Fruit fly (Drosophila melanogaster) whole organism, embryonic: ENCODE results near the gene CG17108.

Experiments used
- Ada2b ChIP-seq: fragments of 200-800 bp; sonication (Bioruptor generic); IDR thresholded peaks from 2 replicates; pipeline ENCODE4 v1.3.6; 2022; ENCODE audit warnings: missing biosample characterization, missing genetic modification characterization
- BtbVII ChIP-seq: fragments of 200-800 bp; sonication (Bioruptor generic); optimal IDR thresholded peaks from 3 replicates; lab custom pipeline; 2017; ENCODE audit warnings: missing biosample characterization, mild to moderate bottlenecking, missing genetic modification characterization
- C15 ChIP-seq: fragments of 200-800 bp; sonication (Bioruptor generic); IDR thresholded peaks from 3 replicates; pipeline ENCODE4 v1.3.6; 2022; ENCODE audit warnings: missing biosample characterization, missing genetic modification characterization
- CG10654 ChIP-seq: fragments of 200-800 bp; sonication (Bioruptor generic); optimal IDR thresholded peaks from 2 replicates; lab custom pipeline; 2016; ENCODE audit warnings: missing biosample characterization, missing genetic modification characterization
- CG1233 ChIP-seq: fragments of 200-800 bp; sonication (Bioruptor generic); optimal IDR thresholded peaks from 4 replicates; lab custom pipeline; 2018; ENCODE audit warnings: missing biosample characterization, mild to moderate bottlenecking, missing genetic modification characterization
- CG12391 ChIP-seq: fragments of 200-800 bp; sonication (Bioruptor generic); optimal IDR thresholded peaks from 3 replicates; lab custom pipeline; 2018; ENCODE audit warnings: missing biosample characterization, mild to moderate bottlenecking, missing genetic modification characterization, moderate library complexity
- CG12744 ChIP-seq: fragments of 200-800 bp; sonication (Bioruptor generic); optimal IDR thresholded peaks from 2 replicates; lab custom pipeline; 2016; ENCODE audit warnings: missing biosample characterization, missing genetic modification characterization
- CG12942 ChIP-seq: fragments of 200-800 bp; sonication (Bioruptor generic); optimal IDR thresholded peaks from 3 replicates; lab custom pipeline; 2016; ENCODE audit warnings: missing biosample characterization, missing genetic modification characterization
- CG13624 ChIP-seq: fragments of 200-800 bp; sonication (Bioruptor generic); optimal IDR thresholded peaks from 2 replicates; lab custom pipeline; 2016; ENCODE audit warnings: missing biosample characterization, missing genetic modification characterization
- CG14050 ChIP-seq: fragments of 200-800 bp; sonication (Bioruptor generic); IDR thresholded peaks from 3 replicates; pipeline ENCODE4 v1.3.6; 2022; ENCODE audit warnings: missing biosample characterization, missing genetic modification characterization
- CG15479 ChIP-seq: fragments of 200-800 bp; sonication (Bioruptor generic); optimal IDR thresholded peaks from 3 replicates; lab custom pipeline; 2019; ENCODE audit warnings: missing biosample characterization, mild to moderate bottlenecking, missing genetic modification characterization, moderate library complexity
- CG15696 ChIP-seq: fragments of 200-800 bp; sonication (Bioruptor generic); optimal IDR thresholded peaks from 2 replicates; lab custom pipeline; 2019; ENCODE audit warnings: missing biosample characterization, mild to moderate bottlenecking, missing genetic modification characterization, moderate library complexity
- CG2116 ChIP-seq: fragments of 200-800 bp; sonication (Bioruptor generic); optimal IDR thresholded peaks from 3 replicates; lab custom pipeline; 2018; ENCODE audit warnings: missing biosample characterization, mild to moderate bottlenecking, missing genetic modification characterization
- CG2202 ChIP-seq: fragments of 200-800 bp; sonication (Bioruptor generic); optimal IDR thresholded peaks from 2 replicates; lab custom pipeline; 2018; ENCODE audit warnings: missing biosample characterization, mild to moderate bottlenecking, missing genetic modification characterization
- CG34224 ChIP-seq: fragments of 200-800 bp; sonication (Bioruptor generic); IDR thresholded peaks from 3 replicates; pipeline ENCODE4 v1.3.6; 2022; ENCODE audit warnings: missing biosample characterization, missing genetic modification characterization; ENCODE audit not compliant: partially characterized antibody
- CG3726 ChIP-seq: fragments of 200-800 bp; sonication (Bioruptor generic); IDR thresholded peaks from 3 replicates; pipeline ENCODE4, ENCODE4 v1.3.6; 2022; ENCODE audit warnings: missing biosample characterization, missing genetic modification characterization
- CG4854 ChIP-seq: fragments of 200-800 bp; sonication (Bioruptor generic); optimal IDR thresholded peaks from 2 replicates; lab custom pipeline; 2016; ENCODE audit warnings: missing biosample characterization, missing genetic modification characterization, inconsistent platforms
- CG5245 ChIP-seq: fragments of 200-800 bp; sonication (Bioruptor generic); optimal IDR thresholded peaks from 3 replicates; lab custom pipeline; 2016; ENCODE audit warnings: missing biosample characterization, missing genetic modification characterization
- CG7357 ChIP-seq: fragments of 200-800 bp; sonication (Bioruptor generic); IDR thresholded peaks from 3 replicates; pipeline ENCODE4 v1.3.6; 2022; ENCODE audit warnings: missing biosample characterization, missing genetic modification characterization
- CG7372 ChIP-seq: fragments of 200-800 bp; sonication (Bioruptor generic); IDR thresholded peaks from 2 replicates; pipeline ENCODE4 v1.3.6; 2022; ENCODE audit warnings: missing biosample characterization, missing genetic modification characterization
- CG7556 ChIP-seq: fragments of 200-800 bp; sonication (Bioruptor generic); optimal IDR thresholded peaks from 2 replicates; lab custom pipeline; 2017; ENCODE audit warnings: missing biosample characterization, mild to moderate bottlenecking, missing genetic modification characterization
- CG7786 ChIP-seq: fragments of 200-800 bp; sonication (Bioruptor generic); optimal IDR thresholded peaks from 2 replicates; lab custom pipeline; 2016; ENCODE audit warnings: missing biosample characterization, missing genetic modification characterization
- CG8290 ChIP-seq, 3 experiments: fragments of 200-800 bp; sonication (Bioruptor generic); optimal IDR thresholded peaks; 2 replicates each; lab custom pipeline; 2016 to 2019; ENCODE audit warnings: missing biosample characterization in 3 of 3, missing genetic modification characterization in 3 of 3, mild to moderate bottlenecking in 2 of 3, moderate library complexity in 1 of 3
- Deaf1 ChIP-seq: fragments of 200-800 bp; optimal IDR thresholded peaks from 3 replicates; lab custom pipeline; 2019; ENCODE audit warnings: missing biosample characterization, mild to moderate bottlenecking, missing genetic modification characterization, moderate library complexity
- Dp ChIP-seq: fragments of 200-800 bp; sonication (Bioruptor generic); optimal IDR thresholded peaks from 2 replicates; lab custom pipeline; 2018; ENCODE audit warnings: missing biosample characterization, mild to moderate bottlenecking, missing genetic modification characterization, moderate library complexity
- E2f1 ChIP-seq: fragments of 200-800 bp; sonication (Bioruptor generic); IDR thresholded peaks from 2 replicates; pipeline ENCODE4 v1.3.6; 2022; ENCODE audit warnings: missing biosample characterization, missing genetic modification characterization
- Elba2 ChIP-seq: fragments of 200-800 bp; sonication (Bioruptor generic); optimal IDR thresholded peaks from 3 replicates; lab custom pipeline; 2016; ENCODE audit warnings: missing biosample characterization, missing genetic modification characterization
- Fer2 ChIP-seq: fragments of 200-800 bp; sonication (Bioruptor generic); optimal IDR thresholded peaks from 2 replicates; lab custom pipeline; 2018; ENCODE audit warnings: missing biosample characterization, mild to moderate bottlenecking, missing genetic modification characterization, moderate library complexity
- Hsf ChIP-seq: fragments of 200-800 bp; sonication (Bioruptor generic); optimal IDR thresholded peaks from 3 replicates; lab custom pipeline; 2016; ENCODE audit warnings: missing biosample characterization, missing genetic modification characterization
- Myb ChIP-seq: fragments of 200-800 bp; sonication (Bioruptor generic); optimal IDR thresholded peaks from 2 replicates; lab custom pipeline; 2016; ENCODE audit warnings: missing biosample characterization, missing genetic modification characterization
- Oli ChIP-seq: fragments of 200-800 bp; sonication (Bioruptor generic); optimal IDR thresholded peaks from 2 replicates; lab custom pipeline; 2018; ENCODE audit warnings: missing biosample characterization, mild to moderate bottlenecking, missing genetic modification characterization, moderate library complexity
- PHDP ChIP-seq: fragments of 200-800 bp; sonication (Bioruptor generic); optimal IDR thresholded peaks from 3 replicates; lab custom pipeline; 2018; ENCODE audit warnings: missing biosample characterization, mild to moderate bottlenecking, missing genetic modification characterization, moderate library complexity
- Poxn ChIP-seq: fragments of 200-800 bp; sonication (Bioruptor generic); IDR thresholded peaks from 2 replicates; pipeline ENCODE4 v1.3.6; 2022; ENCODE audit warnings: missing biosample characterization, missing genetic modification characterization
- Ravus ChIP-seq: fragments of 200-800 bp; sonication (Bioruptor generic); IDR thresholded peaks from 2 replicates; pipeline ENCODE4 v1.3.6; 2022; ENCODE audit warnings: missing biosample characterization, missing genetic modification characterization
- Six4 ChIP-seq: fragments of 200-800 bp; sonication (Bioruptor generic); optimal IDR thresholded peaks from 2 replicates; lab custom pipeline; 2016; ENCODE audit warnings: missing biosample characterization, missing genetic modification characterization
- Sry-δ ChIP-seq: fragments of 200-800 bp; sonication (Bioruptor generic); optimal IDR thresholded peaks from 2 replicates; lab custom pipeline; 2016; ENCODE audit warnings: missing biosample characterization, missing genetic modification characterization
- ac ChIP-seq: fragments of 200-800 bp; sonication (Bioruptor generic); optimal IDR thresholded peaks from 3 replicates; lab custom pipeline; 2017; ENCODE audit warnings: missing biosample characterization, mild to moderate bottlenecking, missing genetic modification characterization
- ap ChIP-seq: fragments of 200-800 bp; sonication (Bioruptor generic); IDR thresholded peaks from 2 replicates; pipeline ENCODE4 v1.3.6; 2022; ENCODE audit warnings: missing biosample characterization, missing genetic modification characterization
- btn ChIP-seq: fragments of 200-800 bp; sonication (Bioruptor generic); optimal IDR thresholded peaks from 2 replicates; lab custom pipeline; 2016; ENCODE audit warnings: missing biosample characterization, missing genetic modification characterization
- cad ChIP-seq: fragments of >200 bp; optimal IDR thresholded peaks from 2 replicates; lab custom pipeline; 2017; ENCODE audit warnings: missing biosample characterization, missing genetic modification characterization
- corto ChIP-seq: fragments of 200-800 bp; sonication (Bioruptor generic); optimal IDR thresholded peaks from 2 replicates; lab custom pipeline; 2016; ENCODE audit warnings: missing biosample characterization, mild to moderate bottlenecking, missing genetic modification characterization, moderate library complexity
- gcm ChIP-seq: fragments of 200-800 bp; sonication (Bioruptor generic); optimal IDR thresholded peaks from 2 replicates; lab custom pipeline; 2019; ENCODE audit warnings: missing biosample characterization, mild to moderate bottlenecking, missing genetic modification characterization, moderate library complexity
- gfzf ChIP-seq: fragments of 200-800 bp; sonication (Bioruptor generic); optimal IDR thresholded peaks from 2 replicates; lab custom pipeline; 2016; ENCODE audit warnings: missing biosample characterization, mild to moderate bottlenecking, missing genetic modification characterization, moderate library complexity
- ranshi ChIP-seq: fragments of 200-800 bp; sonication (Bioruptor generic); IDR thresholded peaks from 2 replicates; pipeline ENCODE4 v1.3.6; 2022; ENCODE audit warnings: missing biosample characterization, missing genetic modification characterization
- sd ChIP-seq: fragments of 200-800 bp; sonication (Bioruptor generic); optimal IDR thresholded peaks from 3 replicates; lab custom pipeline; 2018; ENCODE audit warnings: missing biosample characterization, mild to moderate bottlenecking, missing genetic modification characterization, moderate library complexity
- sob ChIP-seq: fragments of 200-800 bp; sonication (Bioruptor generic); IDR thresholded peaks from 2 replicates; pipeline ENCODE4 v1.3.6; 2022; ENCODE audit warnings: missing biosample characterization, missing genetic modification characterization
- tgo ChIP-seq: fragments of 200-800 bp; sonication (Bioruptor generic); IDR thresholded peaks from 3 replicates; pipeline ENCODE4 v1.3.6; 2022; ENCODE audit warnings: missing biosample characterization, missing genetic modification characterization
- vnd ChIP-seq: fragments of 200-800 bp; sonication (Bioruptor generic); IDR thresholded peaks from 3 replicates; pipeline ENCODE4 v1.3.6; 2022; ENCODE audit warnings: missing biosample characterization, missing genetic modification characterization; ENCODE audit not compliant: partially characterized antibody
- wdn ChIP-seq: fragments of 200-800 bp; sonication (Bioruptor generic); IDR thresholded peaks from 2 replicates; pipeline ENCODE4 v1.3.6; 2022; ENCODE audit warnings: missing biosample characterization, missing genetic modification characterization

The CG17108 gene

dm6 chr2L:10736993-10737756, 43.3 kb upstream of the CG17108 start, which contains the start of the genes Vha16-5 and CG12299 (continued):
- TF ChIP-seq CG2116 (GFP tag; lab: Kevin White, UChicago) (peak; percentile 75), CG15696 (tag; lab: Kevin White, UChicago) (peak; percentile 88), sd (tag; lab: Kevin White, UChicago) (no peak), Elba2 (peak; percentile 55), sob (GFP tag; lab: Robert Waterston, UW) (peak; percentile 96), Myb (peak; percentile 81), CG7786 (GFP tag; lab: Kevin White, UChicago) (peak; percentile 86), CG13624 (GFP tag; lab: Kevin White, UChicago) (peak; percentile 77), Ravus (GFP tag; lab: Robert Waterston, UW) (peak; percentile 35), E2f1 (GFP tag; lab: Robert Waterston, UW) (peak; percentile 87), corto (GFP tag; lab: Kevin White, UChicago) (no peak), CG12942 (peak; percentile 86), Six4 (GFP tag; lab: Kevin White, UChicago) (peak; percentile 77), CG10654 (GFP tag; lab: Kevin White, UChicago) (peak; percentile 85), C15 (0 out of 3 replicates have a peak, but pooled peaks have one; percentile 29), Ada2b (GFP tag; lab: Robert Waterston, UW) (peak; percentile 90), Sry-δ (GFP tag; lab: Kevin White, UChicago) (peak; percentile 71), wdn (peak; percentile 70), ac (GFP tag; lab: Kevin White, UChicago) (no peak), tgo (GFP tag; lab: Robert Waterston, UW) (peak; percentile 85), BtbVII (no peak), gcm (GFP tag; lab: Kevin White, UChicago) (no peak), vnd (GFP tag; lab: Robert Waterston, UW) (peak; percentile 80), cad (GFP tag; lab: Kevin White, UChicago) (no peak), CG14050 (peak; percentile 87), CG7357 (GFP tag; lab: Robert Waterston, UW) (peak; percentile 74; the same call in 2 of the 3 replicates), CG34224 (GFP tag; lab: Robert Waterston, UW) (peak; percentile 80), Dp (GFP tag; lab: Kevin White, UChicago) (peak; percentile 92), CG2202 (tag; lab: Kevin White, UChicago) (peak; percentile 51), Deaf1 (tag; lab: Kevin White, UChicago) (no peak), CG3726 (GFP tag; lab: Robert Waterston, UW) (peak; percentile 63; the same call in 2 of the 3 replicates), Poxn (GFP tag; lab: Robert Waterston, UW) (peak; percentile 21; the same call in 1 of the 2 replicates), ranshi (GFP tag; lab: Robert Waterston, UW) (peak; percentile 82), ap (GFP tag; lab: Robert Waterston, UW) (peak; percentile 77), CG8290 (GFP tag; optimal IDR thresholded peaks at IDR 0.05; lab: Kevin White, UChicago) (no peak), CG8290 (tag; optimal IDR thresholded peaks at IDR 0.05; lab: Kevin White, UChicago) (no peak), gfzf (GFP tag; lab: Kevin White, UChicago) (peak; percentile 30), Fer2 (peak; percentile 48), PHDP (tag; lab: Kevin White, UChicago) (peak; percentile 83), CG12391 (tag; lab: Kevin White, UChicago) (peak; percentile 83), CG5245 (GFP tag; lab: Kevin White, UChicago) (peak; percentile 88), btn (peak; percentile 53), CG15479 (GFP tag; lab: Kevin White, UChicago) (no peak), CG7372 (GFP tag; lab: Robert Waterston, UW) (peak; percentile 74), CG7556 (GFP tag; lab: Kevin White, UChicago) (peak; percentile 51), Oli (peak; percentile 29), Hsf (GFP tag; lab: Kevin White, UChicago) (peak; percentile 92), CG12744 (GFP tag; lab: Kevin White, UChicago) (peak; percentile 69), CG1233 (peak; percentile 35), CG4854 (peak; percentile 65)
